Worm (Caenorhabditis elegans) whole organism, L1 larva: Measurements from ENCODE around the gene bcf-1.

Experiments used
- ama-1 ChIP-seq: fragments of 150-350 bp; optimal IDR thresholded peaks from 2 replicates; lab custom pipeline; 2014
- egl-27 ChIP-seq, 2 experiments: fragments of 150-350 bp in 1 of 2; sonication (generic microtip); optimal IDR thresholded peaks; 3 replicates each; lab custom pipeline; 2017 to 2018; ENCODE audit warnings: missing biosample characterization in 2 of 2, missing genetic modification characterization in 2 of 2, missing genetic modification reagents in 2 of 2
- lin-13 ChIP-seq: fragments of 150-350 bp; optimal IDR thresholded peaks from 2 replicates; lab custom pipeline; 2014; ENCODE audit warnings: missing biosample characterization, missing genetic modification reagents, missing genetic modification characterization
- lin-35 ChIP-seq, 2 experiments: fragments of 150-350 bp; optimal IDR thresholded peaks; 2 replicates each; lab custom pipeline; 2014; ENCODE audit warnings: missing biosample characterization in 2 of 2, missing genetic modification characterization in 2 of 2, missing genetic modification reagents in 2 of 2
- lsy-2 ChIP-seq, 2 experiments: fragments of 150-350 bp; optimal IDR thresholded peaks; 2 replicates each; lab custom pipeline; 2014; ENCODE audit warnings: missing biosample characterization in 2 of 2, missing genetic modification characterization in 2 of 2
- ztf-11 ChIP-seq, 2 experiments: sonication (generic microtip); optimal IDR thresholded peaks; 2 replicates each; lab custom pipeline; 2016 to 2017; ENCODE audit warnings: missing genetic modification characterization in 2 of 2, missing biosample characterization in 1 of 2, missing compliant biosample characterization in 1 of 2

- TF ChIP-seq ama-1 (lab: Kevin White, UChicago) = no peak
- no peak for TF ChIP-seq lin-13
- TF ChIP-seq lsy-2 (tag; optimal IDR thresholded peaks at IDR 0.05; lab: Kevin White, UChicago) = no peak
- peak in 1 of 2 experiments; percentile 19 for TF ChIP-seq lin-35 (GFP tag; optimal IDR thresholded peaks at IDR 0.05; lab: Kevin White, UChicago)
- no peak for TF ChIP-seq ztf-11 (tag; optimal IDR thresholded peaks at IDR 0.05; lab: Kevin White, UChicago)
- TF ChIP-seq egl-27 (tag; optimal IDR thresholded peaks at IDR 0.05; lab: Kevin White, UChicago) = no peak
These were observed 53.8 kb downstream of the bcf-1 start for ce11 chrV:6354786-6355185.
